ENCODE assay signal across 1 fruit fly cellular context in the genomic region with DNA sequence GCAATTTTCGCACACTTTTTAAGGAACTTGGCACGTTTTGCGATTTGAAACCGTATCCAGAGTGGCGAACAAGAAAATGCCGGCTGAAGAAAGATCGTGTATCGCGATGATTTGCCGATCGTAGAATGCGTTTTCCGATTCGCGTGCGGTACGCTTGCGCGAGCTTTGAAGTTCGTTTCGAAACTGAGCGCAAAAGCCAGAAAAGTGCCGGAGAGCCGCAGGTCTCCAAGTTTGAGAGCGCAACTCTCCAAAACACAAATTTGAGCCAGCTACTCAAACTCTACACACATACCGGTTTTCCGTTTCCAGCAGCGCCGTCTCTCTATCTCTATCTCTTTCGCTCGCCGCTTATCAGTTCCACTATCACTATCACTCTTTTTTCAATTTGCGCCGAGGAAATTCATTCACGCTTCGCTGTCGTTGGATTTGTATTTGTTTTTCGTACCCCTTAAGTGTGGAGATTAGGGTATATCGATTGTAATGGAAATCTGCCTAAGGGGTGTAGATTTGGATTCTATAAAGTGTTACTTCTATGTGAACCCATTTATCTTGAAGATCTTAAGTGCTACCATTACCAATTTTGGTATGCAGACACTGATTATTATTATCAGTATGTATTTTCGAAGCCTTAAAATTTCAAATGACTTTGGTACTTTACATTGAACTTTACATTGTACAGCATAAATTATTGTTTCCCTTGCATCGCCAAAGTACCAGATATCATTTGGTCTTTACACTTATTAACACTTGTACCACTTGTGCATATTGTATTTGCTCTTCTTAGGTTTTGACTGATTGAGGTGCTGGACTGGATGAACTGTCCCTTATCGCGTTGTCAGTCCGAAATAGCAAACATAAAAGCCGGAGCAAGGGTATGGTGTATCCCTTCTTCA.
TF ChIP-seq lines count a peak whose summit lies in the region.

No protein-coding gene starts in this region.

TF ChIP-seq in whole organism, embryonic, 481 proteins besides CTCF, POLR2A, EP300 and RAD21 (continued from another document and continues in another):
- no peak for TF ChIP-seq wek (GFP tag; optimal IDR thresholded peaks at IDR 0.05; lab: Kevin White, UChicago)
- peak; percentile 45 for TF ChIP-seq mam (GFP tag; optimal IDR thresholded peaks at IDR 0.05; lab: Kevin White, UChicago)
- no peak for TF ChIP-seq bowl (GFP tag; IDR thresholded peaks at IDR 0.05; lab: Robert Waterston, UW)
- TF ChIP-seq lilli (GFP tag; optimal IDR thresholded peaks at IDR 0.05; lab: Kevin White, UChicago) = peak; percentile 65
- no peak for TF ChIP-seq ash1 (GFP tag; optimal IDR thresholded peaks at IDR 0.05; lab: Kevin White, UChicago)
- no peak for TF ChIP-seq dati (GFP tag; IDR thresholded peaks at IDR 0.05; lab: Robert Waterston, UW)
- TF ChIP-seq Xrp1 (GFP tag; IDR thresholded peaks at IDR 0.05; lab: Robert Waterston, UW) = peak; percentile 67; the same call in 1 of the 2 replicates
- TF ChIP-seq CG4707 (GFP tag; optimal IDR thresholded peaks at IDR 0.05; lab: Kevin White, UChicago) = no peak
- TF ChIP-seq Bgb (GFP tag; IDR thresholded peaks at IDR 0.05; lab: Robert Waterston, UW; ENCODE audit: partially characterized antibody) = peak; percentile 55; the same call in 1 of the 2 replicates
- peak; percentile 34 for TF ChIP-seq CG10462 (GFP tag; optimal IDR thresholded peaks at IDR 0.05; lab: Kevin White, UChicago)
- TF ChIP-seq CG6813 (GFP tag; optimal IDR thresholded peaks at IDR 0.05; lab: Kevin White, UChicago) = peak; percentile 31
- TF ChIP-seq CG18619 (GFP tag; optimal IDR thresholded peaks at IDR 0.05; lab: Kevin White, UChicago) = peak; percentile 57
- peak; percentile 2 for TF ChIP-seq Dp (GFP tag; optimal IDR thresholded peaks at IDR 0.05; lab: Kevin White, UChicago)
- TF ChIP-seq CG1529 (GFP tag; optimal IDR thresholded peaks at IDR 0.05; lab: Kevin White, UChicago) = peak; percentile 28
- no peak for TF ChIP-seq gro (GFP tag; optimal IDR thresholded peaks at IDR 0.05; lab: Kevin White, UChicago)
- TF ChIP-seq CG8089 (GFP tag; optimal IDR thresholded peaks at IDR 0.05; lab: Kevin White, UChicago) = peak; percentile 60
- TF ChIP-seq da (GFP tag; optimal IDR thresholded peaks at IDR 0.05; lab: Kevin White, UChicago) = no peak
- no peak for TF ChIP-seq toy (GFP tag; IDR thresholded peaks at IDR 0.05; lab: Robert Waterston, UW)
- peak; percentile 42; the same call in 1 of the 3 replicates for TF ChIP-seq CG34224 (GFP tag; IDR thresholded peaks at IDR 0.05; lab: Robert Waterston, UW; ENCODE audit: partially characterized antibody)
- TF ChIP-seq CG30020 (tag; optimal IDR thresholded peaks at IDR 0.05; lab: Kevin White, UChicago) = peak; percentile 3
- TF ChIP-seq pho (GFP tag; optimal IDR thresholded peaks at IDR 0.05; lab: Kevin White, UChicago) = peak; percentile 62
- TF ChIP-seq croc (GFP tag; conservative IDR thresholded peaks at IDR 0.05; lab: Robert Waterston, UW) = peak; percentile 63
- no peak for TF ChIP-seq CG3995 (GFP tag; optimal IDR thresholded peaks at IDR 0.05; lab: Kevin White, UChicago)
- TF ChIP-seq Ets65A (GFP tag; lab: Kevin White, UChicago) = peak; percentile 97
- TF ChIP-seq CG12104 (GFP tag; optimal IDR thresholded peaks at IDR 0.05; lab: Kevin White, UChicago) = peak; percentile 72
- TF ChIP-seq oc (tag; optimal IDR thresholded peaks at IDR 0.05; lab: Kevin White, UChicago) = no peak
- no peak for TF ChIP-seq h (optimal IDR thresholded peaks at IDR 0.05; lab: Kevin White, UChicago)
- no peak for TF ChIP-seq slou (GFP tag; optimal IDR thresholded peaks at IDR 0.05; lab: Kevin White, UChicago)
- peak; percentile 98 for TF ChIP-seq D19B (GFP tag; optimal IDR thresholded peaks at IDR 0.05; lab: Kevin White, UChicago)
- TF ChIP-seq HLHmδ (GFP tag; optimal IDR thresholded peaks at IDR 0.05; lab: Kevin White, UChicago) = no peak
- TF ChIP-seq Myb (GFP tag; optimal IDR thresholded peaks at IDR 0.05; lab: Kevin White, UChicago) = peak; percentile 49
- peak; percentile 65; the same call in 1 of the 3 replicates for TF ChIP-seq CG2199 (GFP tag; IDR thresholded peaks at IDR 0.05; lab: Robert Waterston, UW)
- peak; percentile 45 for TF ChIP-seq CG17385 (GFP tag; optimal IDR thresholded peaks at IDR 0.05; lab: Kevin White, UChicago)
- TF ChIP-seq CG12219 (GFP tag; optimal IDR thresholded peaks at IDR 0.05; lab: Kevin White, UChicago) = peak; percentile 61
- peak; percentile 77 for TF ChIP-seq CG10267 (tag; optimal IDR thresholded peaks at IDR 0.05; lab: Kevin White, UChicago)
- peak; percentile 45; the same call in 1 of the 4 replicates for TF ChIP-seq Dll (GFP tag; IDR thresholded peaks at IDR 0.05; lab: Robert Waterston, UW; ENCODE audit: partially characterized antibody)
- TF ChIP-seq CG15269 (tag; optimal IDR thresholded peaks at IDR 0.05; lab: Kevin White, UChicago) = peak; percentile 59
- TF ChIP-seq ERR (GFP tag; optimal IDR thresholded peaks at IDR 0.05; lab: Kevin White, UChicago) = peak; percentile 24
- TF ChIP-seq sug (tag; optimal IDR thresholded peaks at IDR 0.05; lab: Kevin White, UChicago) = peak; percentile 56
- peak; percentile 54 for TF ChIP-seq run (tag; optimal IDR thresholded peaks at IDR 0.05; lab: Kevin White, UChicago)
- peak; percentile 83 for TF ChIP-seq Blimp-1 (GFP tag; optimal IDR thresholded peaks at IDR 0.05; lab: Kevin White, UChicago)
- TF ChIP-seq CG13624 (GFP tag; optimal IDR thresholded peaks at IDR 0.05; lab: Kevin White, UChicago) = peak; percentile 49
- no peak for TF ChIP-seq usp (GFP tag; optimal IDR thresholded peaks at IDR 0.05; lab: Kevin White, UChicago)
- no peak for TF ChIP-seq CG18011 (GFP tag; optimal IDR thresholded peaks at IDR 0.05; lab: Kevin White, UChicago)
- peak; percentile 23 for TF ChIP-seq YL-1 (GFP tag; optimal IDR thresholded peaks at IDR 0.05; lab: Kevin White, UChicago)
- TF ChIP-seq repo (GFP tag; optimal IDR thresholded peaks at IDR 0.05; lab: Kevin White, UChicago) = peak; percentile 53
- peak; percentile 97 for TF ChIP-seq sens (GFP tag; lab: Kevin White, UChicago)
- TF ChIP-seq chm (GFP tag; IDR thresholded peaks at IDR 0.05; lab: Robert Waterston, UW) = peak; percentile 74
- no peak for TF ChIP-seq Taf1 (GFP tag; IDR thresholded peaks at IDR 0.05; lab: Robert Waterston, UW)
- TF ChIP-seq CG14050 (GFP tag; IDR thresholded peaks at IDR 0.05; lab: Robert Waterston, UW) = peak; percentile 24; the same call in 2 of the 3 replicates
- TF ChIP-seq dysf (GFP tag; IDR thresholded peaks at IDR 0.05; lab: Robert Waterston, UW) = peak; percentile 78
- no peak for TF ChIP-seq Dfd (GFP tag; optimal IDR thresholded peaks at IDR 0.05; lab: Kevin White, UChicago)
- TF ChIP-seq slbo (GFP tag; IDR thresholded peaks at IDR 0.05; lab: Robert Waterston, UW) = peak; percentile 42
- no peak for TF ChIP-seq TFAM (GFP tag; optimal IDR thresholded peaks at IDR 0.05; lab: Kevin White, UChicago)
- no peak for TF ChIP-seq CG4617 (GFP tag; optimal IDR thresholded peaks at IDR 0.05; lab: Kevin White, UChicago; ENCODE audit: borderline replicate concordance)
- TF ChIP-seq ro (GFP tag; IDR thresholded peaks at IDR 0.05; lab: Robert Waterston, UW) = peak; percentile 33; the same call in 1 of the 2 replicates
- peak; percentile 58; the same call in 2 of the 3 replicates for TF ChIP-seq ken (GFP tag; IDR thresholded peaks at IDR 0.05; lab: Robert Waterston, UW)
- peak; percentile 85 for TF ChIP-seq phol (tag; optimal IDR thresholded peaks at IDR 0.05; lab: Kevin White, UChicago)
- no peak for TF ChIP-seq CG7745 (tag; optimal IDR thresholded peaks at IDR 0.05; lab: Kevin White, UChicago)
- TF ChIP-seq Lpt (GFP tag; optimal IDR thresholded peaks at IDR 0.05; lab: Kevin White, UChicago) = no peak
- no peak; the same call in 2 of the 3 replicates for TF ChIP-seq CG11093 (GFP tag; IDR thresholded peaks at IDR 0.05; lab: Robert Waterston, UW)
- peak; percentile 89 for TF ChIP-seq gem (tag; optimal IDR thresholded peaks at IDR 0.05; lab: Kevin White, UChicago)
- TF ChIP-seq dan (GFP tag; IDR thresholded peaks at IDR 0.05; lab: Robert Waterston, UW) = 0 out of 2 replicates have a peak, but pooled peaks have one; percentile 30
- no peak for TF ChIP-seq peb (GFP tag; IDR thresholded peaks at IDR 0.05; lab: Robert Waterston, UW)
- TF ChIP-seq CG9876 (GFP tag; optimal IDR thresholded peaks at IDR 0.05; lab: Kevin White, UChicago) = peak; percentile 2
- peak; percentile 26 for TF ChIP-seq jing (GFP tag; optimal IDR thresholded peaks at IDR 0.05; lab: Kevin White, UChicago)
- TF ChIP-seq CG8478 (optimal IDR thresholded peaks at IDR 0.05; lab: Kevin White, UChicago) = no peak
- TF ChIP-seq CG17361 (GFP tag; IDR thresholded peaks at IDR 0.05; lab: Robert Waterston, UW) = peak; percentile 88
- peak; percentile 36 for TF ChIP-seq CG6654 (GFP tag; optimal IDR thresholded peaks at IDR 0.05; lab: Kevin White, UChicago)
- no peak for TF ChIP-seq D (optimal IDR thresholded peaks at IDR 0.05; lab: Kevin White, UChicago)
- TF ChIP-seq D (GFP tag; optimal IDR thresholded peaks at IDR 0.05; lab: Kevin White, UChicago) = peak; percentile 63
- no peak for TF ChIP-seq luna (GFP tag; optimal IDR thresholded peaks at IDR 0.05; lab: Kevin White, UChicago)
- peak; percentile 75 for TF ChIP-seq CG9437 (GFP tag; optimal IDR thresholded peaks at IDR 0.05; lab: Kevin White, UChicago)
- TF ChIP-seq Atf-2 (GFP tag; optimal IDR thresholded peaks at IDR 0.05; lab: Kevin White, UChicago) = peak; percentile 73
- TF ChIP-seq CG16813 (GFP tag; IDR thresholded peaks at IDR 0.05; lab: Robert Waterston, UW; ENCODE audit: partially characterized antibody) = no peak
- TF ChIP-seq vfl (GFP tag; optimal IDR thresholded peaks at IDR 0.05; lab: Kevin White, UChicago) = peak; percentile 67
- TF ChIP-seq tgo (GFP tag; IDR thresholded peaks at IDR 0.05; lab: Robert Waterston, UW) = peak; percentile 60; the same call in 2 of the 3 replicates
- peak; percentile 39 for TF ChIP-seq CG34422 (GFP tag; IDR thresholded peaks at IDR 0.05; lab: Robert Waterston, UW)
- peak; percentile 85; the same call in 2 of the 4 replicates for TF ChIP-seq chinmo (GFP tag; IDR thresholded peaks at IDR 0.05; lab: Robert Waterston, UW; ENCODE audit: partially characterized antibody)
- no peak for TF ChIP-seq MBD-R2 (GFP tag; IDR thresholded peaks at IDR 0.05; lab: Robert Waterston, UW)
- peak; percentile 78 for TF ChIP-seq ATbp (GFP tag; optimal IDR thresholded peaks at IDR 0.05; lab: Kevin White, UChicago)
- TF ChIP-seq klu (GFP tag; IDR thresholded peaks at IDR 0.05; lab: Robert Waterston, UW) = 0 out of 2 replicates have a peak, but pooled peaks have one; percentile 12
- TF ChIP-seq Xbp1 (GFP tag; optimal IDR thresholded peaks at IDR 0.05; lab: Kevin White, UChicago) = peak; percentile 63
- TF ChIP-seq schlank (tag; optimal IDR thresholded peaks at IDR 0.05; lab: Kevin White, UChicago) = peak; percentile 18
- TF ChIP-seq Ravus (GFP tag; IDR thresholded peaks at IDR 0.05; lab: Robert Waterston, UW) = peak; percentile 12
- TF ChIP-seq Side (GFP tag; optimal IDR thresholded peaks at IDR 0.05; lab: Kevin White, UChicago) = peak; percentile 61
- TF ChIP-seq CG15073 (GFP tag; optimal IDR thresholded peaks at IDR 0.05; lab: Kevin White, UChicago) = no peak
- peak; percentile 78 for TF ChIP-seq dmrt99B (tag; optimal IDR thresholded peaks at IDR 0.05; lab: Kevin White, UChicago)
- TF ChIP-seq CG10209 (GFP tag; optimal IDR thresholded peaks at IDR 0.05; lab: Kevin White, UChicago) = peak; percentile 69
- TF ChIP-seq unpg (GFP tag; optimal IDR thresholded peaks at IDR 0.05; lab: Kevin White, UChicago) = peak; percentile 68
- TF ChIP-seq Drgx (GFP tag; IDR thresholded peaks at IDR 0.05; lab: Robert Waterston, UW) = no peak
- TF ChIP-seq CG7987 (GFP tag; optimal IDR thresholded peaks at IDR 0.05; lab: Kevin White, UChicago) = peak; percentile 32
- TF ChIP-seq chn (GFP tag; optimal IDR thresholded peaks at IDR 0.05; lab: Kevin White, UChicago) = peak; percentile 46
- TF ChIP-seq CG9215 (GFP tag; IDR thresholded peaks at IDR 0.05; lab: Robert Waterston, UW) = peak; percentile 47
- TF ChIP-seq CG8765 (GFP tag; IDR thresholded peaks at IDR 0.05; lab: Robert Waterston, UW) = 0 out of 2 replicates have a peak, but pooled peaks have one; percentile 15
- no peak for TF ChIP-seq CG17568 (GFP tag; optimal IDR thresholded peaks at IDR 0.05; lab: Kevin White, UChicago)
- TF ChIP-seq ham (GFP tag; IDR thresholded peaks at IDR 0.05; lab: Robert Waterston, UW) = no peak
- TF ChIP-seq CG32532 (GFP tag; IDR thresholded peaks at IDR 0.05; lab: Robert Waterston, UW) = peak; percentile 17; the same call in 1 of the 2 replicates
- peak; percentile 73 for TF ChIP-seq CG12391 (tag; optimal IDR thresholded peaks at IDR 0.05; lab: Kevin White, UChicago)
- TF ChIP-seq hb (GFP tag; IDR thresholded peaks at IDR 0.05; lab: Robert Waterston, UW; ENCODE audit: partially characterized antibody) = no peak
- TF ChIP-seq pros (GFP tag; optimal IDR thresholded peaks at IDR 0.05; lab: Kevin White, UChicago) = peak; percentile 30
- peak; percentile 76 to 81 for TF ChIP-seq Trl (optimal IDR thresholded peaks at IDR 0.05; lab: Kevin White, UChicago)
- peak; percentile 80 for TF ChIP-seq Trl (GFP tag; optimal IDR thresholded peaks at IDR 0.05; lab: Kevin White, UChicago)
- 0 out of 2 replicates have a peak, but pooled peaks have one; percentile 18 for TF ChIP-seq CG14014 (GFP tag; IDR thresholded peaks at IDR 0.05; lab: Robert Waterston, UW)
- peak; percentile 68 for TF ChIP-seq NC2β (GFP tag; optimal IDR thresholded peaks at IDR 0.05; lab: Kevin White, UChicago)
- no peak for TF ChIP-seq Doc2 (GFP tag; IDR thresholded peaks at IDR 0.05; lab: Robert Waterston, UW)
- TF ChIP-seq Sox102F (GFP tag; optimal IDR thresholded peaks at IDR 0.05; lab: Kevin White, UChicago) = peak; percentile 75
- peak; percentile 40 for TF ChIP-seq CG32772 (GFP tag; IDR thresholded peaks at IDR 0.05; lab: Robert Waterston, UW)
- peak; percentile 3 for TF ChIP-seq fd102C (GFP tag; optimal IDR thresholded peaks at IDR 0.05; lab: Kevin White, UChicago)
- TF ChIP-seq Hey (tag; optimal IDR thresholded peaks at IDR 0.05; lab: Kevin White, UChicago) = no peak
- TF ChIP-seq CG1832 (GFP tag; optimal IDR thresholded peaks at IDR 0.05; lab: Kevin White, UChicago) = no peak
- TF ChIP-seq CG6689 (GFP tag; IDR thresholded peaks at IDR 0.05; lab: Robert Waterston, UW) = peak; percentile 76
- TF ChIP-seq CG2116 (GFP tag; optimal IDR thresholded peaks at IDR 0.05; lab: Kevin White, UChicago) = peak; percentile 20
- TF ChIP-seq HLH54F (GFP tag; optimal IDR thresholded peaks at IDR 0.05; lab: Kevin White, UChicago) = peak; percentile 45
- TF ChIP-seq fd3F (GFP tag; optimal IDR thresholded peaks at IDR 0.05; lab: Kevin White, UChicago) = no peak
- peak; percentile 55 for TF ChIP-seq ewg (GFP tag; optimal IDR thresholded peaks at IDR 0.05; lab: Kevin White, UChicago)
- no peak for TF ChIP-seq Hmx (GFP tag; optimal IDR thresholded peaks at IDR 0.05; lab: Kevin White, UChicago)
- TF ChIP-seq MTF-1 (GFP tag; optimal IDR thresholded peaks at IDR 0.05; lab: Kevin White, UChicago; ENCODE audit: borderline replicate concordance) = no peak
